Worm (Caenorhabditis elegans): ENCODE measurements around the gene sqv-2.

Gene sqv-2

ce11 chrII:2856114-2856513, 38.1 kb downstream of the sqv-2 start:
- no peak for TF ChIP-seq ceh-63 (GFP tag; optimal IDR thresholded peaks at IDR 0.05)
- no peak for TF ChIP-seq swsn-7 (tag; optimal IDR thresholded peaks at IDR 0.05)
- TF ChIP-seq lin-35 (GFP tag; optimal IDR thresholded peaks at IDR 0.05): peak in 1 of 2 experiments; percentile 27
- TF ChIP-seq nhr-237 (tag; optimal IDR thresholded peaks at IDR 0.05): no peak
- no peak for TF ChIP-seq nhr-47 (tag; optimal IDR thresholded peaks at IDR 0.05)
- TF ChIP-seq lin-14 (GFP tag; optimal IDR thresholded peaks at IDR 0.05): no peak
- TF ChIP-seq mdl-1 (tag; optimal IDR thresholded peaks at IDR 0.05): no peak
- no peak for TF ChIP-seq mep-1 (tag; optimal IDR thresholded peaks at IDR 0.05)
- TF ChIP-seq elt-3 (tag; optimal IDR thresholded peaks at IDR 0.05): peak in 3 of 6 experiments; percentile 7 to 84 (median 35)
- peak; percentile 55 for TF ChIP-seq nhr-85 (tag)
- no peak for TF ChIP-seq nhr-28 (tag; optimal IDR thresholded peaks at IDR 0.05)
- peak; percentile 68 for TF ChIP-seq blmp-1 (tag; optimal IDR thresholded peaks at IDR 0.05)
- TF ChIP-seq lsy-2 (tag; optimal IDR thresholded peaks at IDR 0.05): no peak

DNA sequence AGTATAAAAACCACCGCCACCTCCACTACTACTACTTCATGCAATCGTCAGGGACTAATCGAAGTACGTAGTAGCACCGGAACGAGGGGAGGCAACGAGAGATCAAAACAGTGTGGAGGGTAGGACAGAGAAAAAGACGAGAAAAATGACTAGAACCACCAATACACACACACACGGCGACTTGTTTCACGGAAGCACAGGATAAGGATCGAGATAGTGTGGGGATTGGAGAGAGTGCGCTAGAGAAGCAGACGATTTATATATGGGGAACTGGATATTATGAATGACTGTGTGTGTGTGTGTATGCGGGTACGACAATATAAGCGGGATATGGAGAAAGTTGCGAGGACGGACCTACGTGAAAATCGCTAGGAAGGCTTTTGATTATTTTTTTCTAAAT, 39.4 kb downstream of the sqv-2 start:
- TF ChIP-seq ztf-4 (tag; optimal IDR thresholded peaks at IDR 0.05): peak; percentile 20
- no peak for TF ChIP-seq fkh-4 (tag; optimal IDR thresholded peaks at IDR 0.05; ENCODE audit: borderline replicate concordance)
- peak in 2 of 6 experiments; percentile 1 to 22 for TF ChIP-seq elt-3 (tag; optimal IDR thresholded peaks at IDR 0.05)
- TF ChIP-seq zag-1 (tag; optimal IDR thresholded peaks at IDR 0.05): no peak
- TF ChIP-seq hlh-4 (tag; optimal IDR thresholded peaks at IDR 0.05): no peak
- peak; percentile 74 for TF ChIP-seq blmp-1 (tag; optimal IDR thresholded peaks at IDR 0.05)
- TF ChIP-seq aha-1 (tag; optimal IDR thresholded peaks at IDR 0.05): no peak
- no peak for TF ChIP-seq lin-39 (tag; optimal IDR thresholded peaks at IDR 0.05)
- no peak for TF ChIP-seq sox-4 (tag; optimal IDR thresholded peaks at IDR 0.05)
- TF ChIP-seq mep-1 (tag; optimal IDR thresholded peaks at IDR 0.05): peak; percentile 25
- TF ChIP-seq rnt-1 (tag; optimal IDR thresholded peaks at IDR 0.05): no peak
- TF ChIP-seq lin-14 (GFP tag; optimal IDR thresholded peaks at IDR 0.05): peak; percentile 33
- TF ChIP-seq nhr-71 (tag; optimal IDR thresholded peaks at IDR 0.05): peak; percentile 25
- TF ChIP-seq C16A3.4 (tag; optimal IDR thresholded peaks at IDR 0.05): no peak
- no peak for TF ChIP-seq ceh-82 (tag; optimal IDR thresholded peaks at IDR 0.05)
- TF ChIP-seq swsn-7 (tag; optimal IDR thresholded peaks at IDR 0.05): peak; percentile 7
- TF ChIP-seq dpl-1 (GFP tag; optimal IDR thresholded peaks at IDR 0.05): peak in 1 of 3 experiments; percentile 10
- 0 out of 2 replicates have a peak, but pooled peaks have one; percentile 45 for TF ChIP-seq grh-1 (GFP tag; IDR thresholded peaks at IDR 0.05)
- 0 out of 2 replicates have a peak, but pooled peaks have one; percentile 15 for TF ChIP-seq nhr-19 (GFP tag; conservative IDR thresholded peaks at IDR 0.05)
- peak; percentile 40 for TF ChIP-seq snu-23 (GFP tag; optimal IDR thresholded peaks at IDR 0.05)

DNA sequence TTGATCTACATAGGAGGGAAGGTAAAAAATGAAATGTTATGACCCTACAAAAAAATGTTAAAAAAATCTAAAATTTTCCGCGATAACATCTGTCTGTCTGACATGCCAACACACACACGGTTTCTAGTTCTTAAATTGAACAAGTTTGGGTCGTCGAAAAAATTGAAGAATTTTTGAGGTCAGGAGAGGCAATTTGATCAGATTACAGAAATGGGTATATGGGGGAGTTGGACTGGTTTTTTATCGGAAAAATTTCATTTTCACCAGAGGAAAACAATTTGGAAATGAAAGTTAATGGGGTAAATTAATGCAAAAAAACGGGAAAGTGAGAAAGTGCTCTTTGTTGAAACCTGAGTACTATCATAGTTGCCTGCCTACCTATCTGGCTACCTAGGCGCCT, 40.4 kb downstream of the sqv-2 start:
- TF ChIP-seq fkh-10 (GFP tag; optimal IDR thresholded peaks at IDR 0.05) (no peak), lsy-2 (tag; optimal IDR thresholded peaks at IDR 0.05) (no peak), tbx-2 (tag; optimal IDR thresholded peaks at IDR 0.05) (no peak), tlp-1 (tag; optimal IDR thresholded peaks at IDR 0.05) (no peak), zag-1 (tag; optimal IDR thresholded peaks at IDR 0.05) (no peak), nhr-47 (tag; optimal IDR thresholded peaks at IDR 0.05) (no peak), blmp-1 (tag; optimal IDR thresholded peaks at IDR 0.05) (peak; percentile 50), nhr-85 (tag) (peak; percentile 29), ces-1 (GFP tag; optimal IDR thresholded peaks at IDR 0.05) (no peak), C16A3.4 (tag; optimal IDR thresholded peaks at IDR 0.05) (no peak)

- TF ChIP-seq swsn-7 (tag; optimal IDR thresholded peaks at IDR 0.05) (no peak), hpl-2 (GFP tag; optimal IDR thresholded peaks at IDR 0.05) (no peak), alr-1 (tag; optimal IDR thresholded peaks at IDR 0.05; ENCODE audit: borderline replicate concordance) (no peak), nhr-20 (tag; optimal IDR thresholded peaks at IDR 0.05) (no peak), hlh-4 (tag; optimal IDR thresholded peaks at IDR 0.05) (no peak), lsy-2 (tag; optimal IDR thresholded peaks at IDR 0.05) (no peak), tbx-2 (tag; optimal IDR thresholded peaks at IDR 0.05) (no peak), zip-4 (GFP tag; optimal IDR thresholded peaks at IDR 0.05) (no peak), fkh-4 (tag; optimal IDR thresholded peaks at IDR 0.05; ENCODE audit: borderline replicate concordance) (no peak), ama-1 (optimal IDR thresholded peaks at IDR 0.05) (no peak)
Measured at ce11 chrII:2852493-2852892, 41.7 kb downstream of the sqv-2 start, which contains the start of gene ptc-3. Gene ptc-3 (minus strand): TSS chrII:2852593.
